Fruit fly (Drosophila melanogaster): Measurements from ENCODE around the gene CG12170.

DNA sequence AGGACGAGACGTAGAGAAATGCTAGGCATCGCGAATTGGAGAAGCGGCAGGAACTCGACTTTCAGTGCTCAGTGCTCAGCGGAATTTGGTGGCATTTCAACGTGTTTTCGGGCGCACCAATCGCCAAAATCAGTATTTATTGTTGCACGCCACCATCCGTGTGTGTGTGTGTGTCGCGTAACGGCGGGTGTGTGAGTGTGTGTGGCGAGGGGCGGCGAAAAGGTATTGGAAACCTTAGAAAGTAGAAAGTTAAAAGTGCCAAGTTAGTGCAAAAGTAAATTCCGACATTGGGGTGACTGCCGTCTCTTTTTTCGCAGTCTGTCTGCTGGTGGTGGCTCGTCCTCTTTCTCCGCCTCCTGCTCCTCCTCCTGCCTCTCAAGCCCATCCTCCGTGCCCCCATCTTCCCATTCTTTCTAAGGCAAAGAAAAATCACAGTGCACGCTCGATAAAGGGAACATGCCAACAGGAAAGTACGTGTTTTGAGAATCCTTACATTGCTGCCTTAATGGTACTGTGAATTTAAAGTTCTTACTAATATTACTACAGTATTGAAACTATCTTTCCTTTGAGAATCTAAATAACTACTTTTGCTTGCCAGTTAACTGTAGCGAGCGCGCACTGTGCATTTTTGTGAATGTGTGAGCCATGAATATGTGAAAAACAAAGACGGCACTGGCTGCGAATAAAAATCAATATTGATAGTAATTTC, 49.2 kb downstream of the CG12170 start:
- TF ChIP-seq Hr39 (GFP tag; optimal IDR thresholded peaks at IDR 0.05), result peak; percentile 50
- TF ChIP-seq Lpt (GFP tag; optimal IDR thresholded peaks at IDR 0.05), result no peak

Data from whole organism, prepupa.